ENCODE assay signal across 1 worm cellular context in the genomic region with DNA sequence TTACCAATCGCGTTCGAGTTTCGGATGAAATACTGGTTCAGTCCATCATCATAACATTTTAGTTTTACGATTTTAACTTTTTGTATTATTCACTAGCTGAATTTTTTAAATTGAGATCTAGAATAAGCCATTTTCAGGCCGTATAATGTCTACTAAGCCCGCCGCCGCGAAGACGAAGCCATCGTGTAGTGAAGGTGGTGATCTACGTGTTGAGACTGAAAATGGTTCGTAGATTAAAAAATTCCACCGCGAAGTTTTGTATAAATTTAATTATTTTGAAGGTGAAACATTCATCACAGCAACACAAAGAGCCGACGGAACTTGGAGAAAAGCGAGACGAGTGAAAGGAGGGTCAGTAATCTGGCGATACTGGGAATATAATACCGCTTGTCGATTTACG.
A peak's percentile ranks its signal among the peaks of the same experiment; 100 is the strongest.
TF ChIP-seq lines count a peak whose summit lies in the region.

T20G5.9 (plus strand) TSS at position 138 of the 400 bp plus-strand sequence.

TF ChIP-seq in whole organism, young adult, 124 proteins besides CTCF, POLR2A, EP300 and RAD21 (continued from another document):
- TF ChIP-seq ztf-18 (tag; optimal IDR thresholded peaks at IDR 0.05; lab: Kevin White, UChicago) (no peak), hrde-1 (tag; optimal IDR thresholded peaks at IDR 0.05; lab: Kevin White, UChicago; ENCODE audit: borderline replicate concordance) (peak; percentile 61), attf-6 (GFP tag; IDR thresholded peaks at IDR 0.05; lab: Robert Waterston, UW) (no peak), tlf-1 (GFP tag; optimal IDR thresholded peaks at IDR 0.05; lab: Kevin White, UChicago) (no peak), pha-4 (tag; optimal IDR thresholded peaks at IDR 0.05; lab: Kevin White, UChicago) (no peak), hmg-1.2 (GFP tag; IDR thresholded peaks at IDR 0.05; lab: Robert Waterston, UW) (peak; percentile 31), tbx-9 (tag; optimal IDR thresholded peaks at IDR 0.05; lab: Kevin White, UChicago; ENCODE audit: borderline replicate concordance) (no peak), F57C9.4 (tag; optimal IDR thresholded peaks at IDR 0.05; lab: Kevin White, UChicago) (no peak), snpc-1.1 (tag; optimal IDR thresholded peaks at IDR 0.05; lab: Kevin White, UChicago; ENCODE audit: insufficient read depth) (no peak), F39B2.1 (GFP tag; IDR thresholded peaks at IDR 0.05; lab: Robert Waterston, UW) (no peak), die-1 (tag; optimal IDR thresholded peaks at IDR 0.05; lab: Kevin White, UChicago) (no peak), snpc-3.4 (tag; optimal IDR thresholded peaks at IDR 0.05; lab: Kevin White, UChicago) (peak; percentile 15), egrh-3 (GFP tag; IDR thresholded peaks at IDR 0.05; lab: Robert Waterston, UW) (no peak), ceh-27 (GFP tag; optimal IDR thresholded peaks at IDR 0.05; lab: Kevin White, UChicago) (no peak), B0019.2 (GFP tag; conservative IDR thresholded peaks at IDR 0.05; lab: Robert Waterston, UW) (0 out of 2 replicates have a peak, but pooled peaks have one; percentile 20), lag-1 (GFP tag; IDR thresholded peaks at IDR 0.05; lab: Robert Waterston, UW) (no peak), lsl-1 (GFP tag; optimal IDR thresholded peaks at IDR 0.05; lab: Kevin White, UChicago) (no peak), nfyb-1 (GFP tag; IDR thresholded peaks at IDR 0.05; lab: Robert Waterston, UW) (0 out of 2 replicates have a peak, but pooled peaks have one; percentile 49), ekl-4 (GFP tag; IDR thresholded peaks at IDR 0.05; lab: Robert Waterston, UW) (0 out of 2 replicates have a peak, but pooled peaks have one; percentile 44), ama-1 (optimal IDR thresholded peaks at IDR 0.05; lab: Kevin White, UChicago) (peak; percentile 31), ama-1 (GFP tag; optimal IDR thresholded peaks at IDR 0.05; lab: Kevin White, UChicago) (peak in 1 of 2 experiments; percentile 19), zfh-2 (GFP tag; conservative IDR thresholded peaks at IDR 0.05; lab: Robert Waterston, UW) (no peak), T26A5.8 (tag; optimal IDR thresholded peaks at IDR 0.05; lab: Kevin White, UChicago) (no peak), nhr-90 (tag; optimal IDR thresholded peaks at IDR 0.05; lab: Kevin White, UChicago) (no peak), akir-1 (GFP tag; optimal IDR thresholded peaks at IDR 0.05; lab: Kevin White, UChicago) (no peak), hlh-12 (tag; optimal IDR thresholded peaks at IDR 0.05; lab: Kevin White, UChicago) (no peak), ZK185.1 (tag; optimal IDR thresholded peaks at IDR 0.05; lab: Kevin White, UChicago; ENCODE audit: poor library complexity, severe bottlenecking) (no peak), F22D6.2 (tag; optimal IDR thresholded peaks at IDR 0.05; lab: Kevin White, UChicago) (no peak), ztf-28 (GFP tag; IDR thresholded peaks at IDR 0.05; lab: Robert Waterston, UW) (no peak), F10E7.11 (tag; optimal IDR thresholded peaks at IDR 0.05; lab: Kevin White, UChicago) (no peak), zim-3 (tag; optimal IDR thresholded peaks at IDR 0.05; lab: Kevin White, UChicago) (no peak), chd-7 (tag; optimal IDR thresholded peaks at IDR 0.05; lab: Kevin White, UChicago) (peak; percentile 44), nfya-2 (GFP tag; IDR thresholded peaks at IDR 0.05; lab: Robert Waterston, UW) (no peak), him-1 (tag; optimal IDR thresholded peaks at IDR 0.05; lab: Kevin White, UChicago) (no peak), hmg-20 (GFP tag; IDR thresholded peaks at IDR 0.05; lab: Robert Waterston, UW) (no peak), dpff-1 (tag; optimal IDR thresholded peaks at IDR 0.05; lab: Kevin White, UChicago) (no peak), hsf-1 (GFP tag; IDR thresholded peaks at IDR 0.05; lab: Robert Waterston, UW) (0 out of 2 replicates have a peak, but pooled peaks have one; percentile 29), mxl-1 (tag; optimal IDR thresholded peaks at IDR 0.05; lab: Kevin White, UChicago) (no peak), attf-5 (GFP tag; optimal IDR thresholded peaks at IDR 0.05; lab: Kevin White, UChicago) (no peak), B0035.1 (tag; optimal IDR thresholded peaks at IDR 0.05; lab: Kevin White, UChicago) (no peak), ceh-79 (tag; optimal IDR thresholded peaks at IDR 0.05; lab: Kevin White, UChicago) (no peak), cebp-1 (GFP tag; IDR thresholded peaks at IDR 0.05; lab: Robert Waterston, UW) (no peak), cebp-1 (tag; optimal IDR thresholded peaks at IDR 0.05; lab: Kevin White, UChicago) (no peak), tbp1 (GFP tag; optimal IDR thresholded peaks at IDR 0.05; lab: Kevin White, UChicago) (no peak), ztf-22 (GFP tag; optimal IDR thresholded peaks at IDR 0.05; lab: Kevin White, UChicago) (no peak), mel-28 (tag; optimal IDR thresholded peaks at IDR 0.05; lab: Kevin White, UChicago; ENCODE audit: borderline replicate concordance) (no peak), ztf-6 (GFP tag; IDR thresholded peaks at IDR 0.05; lab: Robert Waterston, UW) (no peak), sea-2 (GFP tag; IDR thresholded peaks at IDR 0.05; lab: Robert Waterston, UW) (no peak), C17E4.6 (GFP tag; IDR thresholded peaks at IDR 0.05; lab: Robert Waterston, UW) (no peak), snpc-4 (GFP tag; optimal IDR thresholded peaks at IDR 0.05; lab: Kevin White, UChicago) (no peak), snpc-4 (tag; optimal IDR thresholded peaks at IDR 0.05; lab: Kevin White, UChicago) (no peak), lin-35 (GFP tag; optimal IDR thresholded peaks at IDR 0.05; lab: Kevin White, UChicago) (no peak), ets-4 (GFP tag; optimal IDR thresholded peaks at IDR 0.05; lab: Kevin White, UChicago) (no peak), madf-10 (tag; optimal IDR thresholded peaks at IDR 0.05; lab: Kevin White, UChicago) (no peak), mes-4 (tag; optimal IDR thresholded peaks at IDR 0.05; lab: Kevin White, UChicago) (no peak), F52B5.7 (tag; optimal IDR thresholded peaks at IDR 0.05; lab: Kevin White, UChicago) (no peak), Y56A3A.18 (GFP tag; IDR thresholded peaks at IDR 0.05; lab: Robert Waterston, UW) (no peak), cebp-2 (GFP tag; IDR thresholded peaks at IDR 0.05; lab: Robert Waterston, UW) (no peak), F55B11.4 (tag; optimal IDR thresholded peaks at IDR 0.05; lab: Kevin White, UChicago; ENCODE audit: borderline replicate concordance, insufficient read depth) (no peak), attf-3 (GFP tag; conservative IDR thresholded peaks at IDR 0.05; lab: Robert Waterston, UW) (no peak), repo-1 (tag; optimal IDR thresholded peaks at IDR 0.05; lab: Kevin White, UChicago) (no peak), ztf-26 (tag; optimal IDR thresholded peaks at IDR 0.05; lab: Kevin White, UChicago) (no peak), unc-62 (GFP tag; optimal IDR thresholded peaks at IDR 0.05; lab: Kevin White, UChicago) (no peak), gei-17 (GFP tag; optimal IDR thresholded peaks at IDR 0.05; lab: Kevin White, UChicago) (no peak), lin-54 (GFP tag; optimal IDR thresholded peaks at IDR 0.05; lab: Kevin White, UChicago) (peak; percentile 9), T07F8.4 (tag; optimal IDR thresholded peaks at IDR 0.05; lab: Kevin White, UChicago) (no peak), Y67H2A.10 (GFP tag; conservative IDR thresholded peaks at IDR 0.05; lab: Robert Waterston, UW) (no peak), pbrm-1 (GFP tag; IDR thresholded peaks at IDR 0.05; lab: Robert Waterston, UW) (no peak), ztf-3 (GFP tag; optimal IDR thresholded peaks at IDR 0.05; lab: Kevin White, UChicago) (no peak), nhr-120 (GFP tag; IDR thresholded peaks at IDR 0.05; lab: Robert Waterston, UW) (no peak), ceh-40 (GFP tag; IDR thresholded peaks at IDR 0.05; lab: Robert Waterston, UW) (no peak), madf-8 (GFP tag; conservative IDR thresholded peaks at IDR 0.05; lab: Robert Waterston, UW) (peak; percentile 72), egl-44 (GFP tag; IDR thresholded peaks at IDR 0.05; lab: Robert Waterston, UW) (no peak), Y53F4B.3 (GFP tag; IDR thresholded peaks at IDR 0.05; lab: Robert Waterston, UW) (no peak), madf-3 (GFP tag; IDR thresholded peaks at IDR 0.05; lab: Robert Waterston, UW) (no peak)
